Worm (Caenorhabditis elegans): ENCODE data around the gene T22C8.6.

- TF ChIP-seq ama-1 (optimal IDR thresholded peaks at IDR 0.05) (no peak), lin-39 (tag; optimal IDR thresholded peaks at IDR 0.05) (no peak), nhr-77 (tag; optimal IDR thresholded peaks at IDR 0.05) (no peak), unc-62 (GFP tag; optimal IDR thresholded peaks at IDR 0.05) (no peak), nhr-11 (tag; optimal IDR thresholded peaks at IDR 0.05) (no peak), nhr-25 (tag; optimal IDR thresholded peaks at IDR 0.05) (no peak), ceh-82 (tag; optimal IDR thresholded peaks at IDR 0.05) (no peak), egl-27 (tag; optimal IDR thresholded peaks at IDR 0.05) (no peak), sma-9 (GFP tag; optimal IDR thresholded peaks at IDR 0.05) (no peak), sma-9 (tag; optimal IDR thresholded peaks at IDR 0.05) (no peak)
Measured at ce11 chrII:8626598-8626997, 3.5 kb downstream of the T22C8.6 start.

Measured in whole organism, L2 larva.